Fruit fly (Drosophila melanogaster): ENCODE measurements around the gene CG34043.

Gene CG34043

dm6 chr2L:10277362-10277761 lies 3.3 kb downstream of the CG34043 start (continued):
- TF ChIP-seq knrl (GFP tag; IDR thresholded peaks at IDR 0.05; ENCODE audit: partially characterized antibody) (peak; percentile 92), CG1647 (GFP tag; optimal IDR thresholded peaks at IDR 0.05) (no peak), CG6791 (GFP tag; IDR thresholded peaks at IDR 0.05; ENCODE audit: partially characterized antibody) (peak; percentile 92), amos (GFP tag; IDR thresholded peaks at IDR 0.05; ENCODE audit: partially characterized antibody) (peak; percentile 96), Aef1 (GFP tag; IDR thresholded peaks at IDR 0.05) (no peak), CG12942 (GFP tag; optimal IDR thresholded peaks at IDR 0.05) (no peak), tgo (GFP tag; IDR thresholded peaks at IDR 0.05) (no peak), CG11247 (GFP tag; IDR thresholded peaks at IDR 0.05) (no peak), CG10321 (GFP tag; IDR thresholded peaks at IDR 0.05) (no peak), CG42726 (GFP tag; IDR thresholded peaks at IDR 0.05; ENCODE audit: partially characterized antibody) (peak; percentile 97), NfI (GFP tag; optimal IDR thresholded peaks at IDR 0.05) (no peak), Ets65A (GFP tag) (no peak), Dp (GFP tag; optimal IDR thresholded peaks at IDR 0.05) (peak; percentile 27), Ptx1 (GFP tag; IDR thresholded peaks at IDR 0.05) (no peak), Tbp (GFP tag; optimal IDR thresholded peaks at IDR 0.05) (no peak), Dll (GFP tag; IDR thresholded peaks at IDR 0.05; ENCODE audit: partially characterized antibody) (peak; percentile 81), CG1832 (GFP tag; optimal IDR thresholded peaks at IDR 0.05) (no peak), PHDP (tag; optimal IDR thresholded peaks at IDR 0.05) (no peak), stwl (tag; optimal IDR thresholded peaks at IDR 0.05) (peak; percentile 59), CG12659 (GFP tag; optimal IDR thresholded peaks at IDR 0.05) (peak; percentile 70), CG11093 (GFP tag; IDR thresholded peaks at IDR 0.05) (no peak), zen (tag; optimal IDR thresholded peaks at IDR 0.05) (no peak), CG12155 (GFP tag; optimal IDR thresholded peaks at IDR 0.05) (no peak), CG2712 (tag; optimal IDR thresholded peaks at IDR 0.05) (peak; percentile 32), jigr1 (GFP tag; IDR thresholded peaks at IDR 0.05) (no peak), bab2 (GFP tag; optimal IDR thresholded peaks at IDR 0.05) (no peak), Fer1 (GFP tag; optimal IDR thresholded peaks at IDR 0.05) (no peak), CG7963 (GFP tag; IDR thresholded peaks at IDR 0.05; ENCODE audit: partially characterized antibody) (peak; percentile 84), CG13775 (GFP tag; optimal IDR thresholded peaks at IDR 0.05) (no peak), CG9727 (GFP tag; optimal IDR thresholded peaks at IDR 0.05) (no peak), nmo (GFP tag; optimal IDR thresholded peaks at IDR 0.05) (peak; percentile 16), B-H1 (GFP tag; IDR thresholded peaks at IDR 0.05) (no peak), gro (GFP tag; optimal IDR thresholded peaks at IDR 0.05) (no peak), sr (GFP tag; IDR thresholded peaks at IDR 0.05) (no peak), HLH4C (GFP tag; IDR thresholded peaks at IDR 0.05; ENCODE audit: partially characterized antibody) (peak; percentile 87), gfzf (GFP tag; optimal IDR thresholded peaks at IDR 0.05) (no peak), zfh2 (GFP tag; optimal IDR thresholded peaks at IDR 0.05) (no peak), H2.0 (GFP tag; IDR thresholded peaks at IDR 0.05) (no peak), oc (tag; optimal IDR thresholded peaks at IDR 0.05) (no peak), hb (GFP tag; IDR thresholded peaks at IDR 0.05; ENCODE audit: partially characterized antibody) (peak; percentile 82), pho (GFP tag; optimal IDR thresholded peaks at IDR 0.05) (no peak), chn (GFP tag; optimal IDR thresholded peaks at IDR 0.05) (no peak), pzg (GFP tag; optimal IDR thresholded peaks at IDR 0.05) (peak; percentile 75), CG12219 (GFP tag; optimal IDR thresholded peaks at IDR 0.05) (no peak), CG12104 (GFP tag; optimal IDR thresholded peaks at IDR 0.05) (no peak), zfh1 (GFP tag; IDR thresholded peaks at IDR 0.05) (0 out of 3 replicates have a peak, but pooled peaks have one; percentile 12), ham (GFP tag; IDR thresholded peaks at IDR 0.05) (no peak), Ravus (GFP tag; IDR thresholded peaks at IDR 0.05) (no peak), Ssrp (tag; optimal IDR thresholded peaks at IDR 0.05) (no peak), CG10267 (tag; optimal IDR thresholded peaks at IDR 0.05) (peak; percentile 17), CG16813 (GFP tag; IDR thresholded peaks at IDR 0.05; ENCODE audit: partially characterized antibody) (peak; percentile 90)
